Worm (Caenorhabditis elegans) whole organism, L1 larva: ENCODE data around the gene K08C7.7.

Source experiments
- C16A3.4 ChIP-seq: fragments of 150-350 bp; optimal IDR thresholded peaks from 2 replicates; lab custom pipeline; 2014; ENCODE audit warnings: missing biosample characterization, missing genetic modification characterization
- ama-1 ChIP-seq: fragments of 150-350 bp; optimal IDR thresholded peaks from 2 replicates; lab custom pipeline; 2014
- ces-1 ChIP-seq: fragments of 150-350 bp; optimal IDR thresholded peaks from 2 replicates; lab custom pipeline; 2014; ENCODE audit warnings: missing biosample characterization, missing genetic modification reagents, missing genetic modification characterization
- elt-3 ChIP-seq, 6 experiments: fragments of 150-350 bp in 1 of 6; sonication (generic microtip); optimal IDR thresholded peaks; 2 replicates each; lab custom pipeline; 2017 to 2018; ENCODE audit warnings: missing biosample characterization in 6 of 6, missing genetic modification characterization in 6 of 6, inconsistent platforms in 1 of 6
- fkh-4 ChIP-seq: sonication (generic microtip); optimal IDR thresholded peaks from 2 replicates; lab custom pipeline; 2016; ENCODE audit warnings: missing compliant biosample characterization, missing genetic modification characterization, borderline replicate concordance
- lin-13 ChIP-seq: fragments of 150-350 bp; optimal IDR thresholded peaks from 2 replicates; lab custom pipeline; 2014; ENCODE audit warnings: missing biosample characterization, missing genetic modification reagents, missing genetic modification characterization
- lin-14 ChIP-seq: fragments of 200-800 bp; sonication (Bioruptor generic); optimal IDR thresholded peaks from 2 replicates; lab custom pipeline; 2018; ENCODE audit warnings: mild to moderate bottlenecking, missing genetic modification characterization, moderate library complexity, missing compliant biosample characterization
- nhr-11 ChIP-seq: fragments of 150-350 bp; optimal IDR thresholded peaks from 2 replicates; lab custom pipeline; 2014; ENCODE audit warnings: missing biosample characterization, missing genetic modification characterization
- nhr-237 ChIP-seq: fragments of 150-350 bp; optimal IDR thresholded peaks from 2 replicates; lab custom pipeline; 2014; ENCODE audit warnings: missing biosample characterization, missing genetic modification characterization
- nhr-77 ChIP-seq: fragments of 150-350 bp; optimal IDR thresholded peaks from 2 replicates; lab custom pipeline; 2014; ENCODE audit warnings: missing biosample characterization, missing genetic modification characterization
- pax-3 ChIP-seq: fragments of 200-800 bp; sonication (Bioruptor generic); optimal IDR thresholded peaks from 2 replicates; lab custom pipeline; 2018; ENCODE audit warnings: mild to moderate bottlenecking, missing genetic modification characterization, moderate library complexity, missing compliant biosample characterization
- skn-1 ChIP-seq: fragments of 150-350 bp; optimal IDR thresholded peaks from 2 replicates; lab custom pipeline; 2014; ENCODE audit warnings: missing biosample characterization, missing genetic modification characterization
- xbp-1 ChIP-seq: sonication (generic microtip); optimal IDR thresholded peaks from 2 replicates; lab custom pipeline; 2016; ENCODE audit warnings: missing genetic modification characterization, missing compliant biosample characterization
- ztf-4 ChIP-seq: fragments of 150-350 bp; optimal IDR thresholded peaks from 2 replicates; lab custom pipeline; 2014; ENCODE audit warnings: missing biosample characterization, missing genetic modification characterization

DNA sequence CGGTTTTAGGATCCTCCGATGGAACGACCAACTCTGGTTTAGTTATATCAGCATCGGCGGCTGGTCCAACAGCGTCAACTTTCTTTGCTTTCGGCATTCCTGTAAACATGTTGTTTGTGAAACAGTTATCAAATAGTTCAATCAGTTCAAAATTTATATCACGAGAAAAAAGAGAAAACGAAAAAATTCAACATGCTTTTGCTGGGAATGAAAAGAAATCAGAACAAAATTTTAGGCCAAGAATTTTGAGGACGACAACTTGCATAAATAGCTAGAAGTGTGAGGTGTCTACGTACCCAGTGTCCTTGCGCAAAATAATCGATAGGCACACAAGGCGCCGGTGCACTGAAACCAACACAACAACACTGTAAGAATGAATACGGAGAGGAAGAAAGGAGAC is 16.1 kb downstream of the K08C7.7 start, which contains the start of gene K08C7.4:
- TF ChIP-seq lin-14: no peak
- TF ChIP-seq fkh-4: no peak
- TF ChIP-seq skn-1 (tag; lab: Kevin White, UChicago): no peak
- no peak for TF ChIP-seq ama-1 (lab: Kevin White, UChicago)
- TF ChIP-seq ces-1 (GFP tag; lab: Kevin White, UChicago): no peak
- no peak for TF ChIP-seq elt-3 (tag; optimal IDR thresholded peaks at IDR 0.05; lab: Kevin White, UChicago)
- no peak for TF ChIP-seq lin-13 (GFP tag; lab: Kevin White, UChicago)
- TF ChIP-seq nhr-77 (tag; lab: Kevin White, UChicago): no peak
- no peak for TF ChIP-seq nhr-11 (tag; lab: Kevin White, UChicago)
- TF ChIP-seq C16A3.4 (tag; lab: Kevin White, UChicago): no peak
- TF ChIP-seq xbp-1 (tag; lab: Kevin White, UChicago): no peak
- TF ChIP-seq nhr-237: no peak
- no peak for TF ChIP-seq ztf-4 (tag; lab: Kevin White, UChicago)
- no peak for TF ChIP-seq pax-3 (tag; lab: Kevin White, UChicago)
